Fruit fly (Drosophila melanogaster) whole organism, wandering third instar larva: ENCODE results near the gene hwt.

Experiments
- Hr83 ChIP-seq: fragments of 200-300 bp; sonication (Bioruptor generic); optimal IDR thresholded peaks from 2 replicates; lab custom pipeline; 2016; ENCODE audit warnings: missing biosample characterization, mild to moderate bottlenecking, missing genetic modification characterization, moderate library complexity; ENCODE audit not compliant: poor library complexity, severe bottlenecking
- Vsx2 ChIP-seq: fragments of 200-300, 225-300 bp; sonication (Bioruptor generic); optimal IDR thresholded peaks from 2 replicates; lab custom pipeline; 2018; ENCODE audit warnings: missing biosample characterization, missing genetic modification characterization; ENCODE audit not compliant: partially characterized antibody
- dmrt93B ChIP-seq: fragments of 200-800 bp; sonication (Bioruptor generic); optimal IDR thresholded peaks from 2 replicates; lab custom pipeline; 2018; ENCODE audit warnings: missing biosample characterization, mild to moderate bottlenecking, missing genetic modification characterization
- fru ChIP-seq: fragments of 200-800 bp; sonication (Bioruptor generic); optimal IDR thresholded peaks from 3 replicates; lab custom pipeline; 2016; ENCODE audit warnings: missing biosample characterization, mild to moderate bottlenecking, missing genetic modification characterization
- sage ChIP-seq: fragments of 200-800 bp; sonication (Bioruptor generic); optimal IDR thresholded peaks from 2 replicates; lab custom pipeline; 2016; ENCODE audit warnings: missing biosample characterization, mild to moderate bottlenecking, missing genetic modification characterization
- usp ChIP-seq: fragments of >200 bp; optimal IDR thresholded peaks from 2 replicates; lab custom pipeline; 2017; ENCODE audit warnings: missing biosample characterization, missing genetic modification characterization

- TF ChIP-seq dmrt93B (GFP tag; lab: Kevin White, UChicago), result no peak
- no peak for TF ChIP-seq fru (GFP tag; lab: Kevin White, UChicago)
- TF ChIP-seq Hr83, result no peak
- TF ChIP-seq sage, result no peak
- no peak for TF ChIP-seq usp (GFP tag; lab: Kevin White, UChicago)
- TF ChIP-seq Vsx2, result no peak
These were observed 47.6 kb upstream of the hwt start, which contains the start of gene CG11085 for dm6 chrX:12615752-12616366.
